Fruit fly (Drosophila melanogaster): ENCODE measurements around the gene CG9427.
A peak's percentile ranks its signal among the peaks of the same experiment; 100 is the strongest.

The CG9427 gene

dm6 chr3R:9626266-9626665, 464 bp downstream of the CG9427 start (continued):
- TF ChIP-seq wek (GFP tag; optimal IDR thresholded peaks at IDR 0.05) (no peak), tna (GFP tag; IDR thresholded peaks at IDR 0.05; ENCODE audit: partially characterized antibody) (peak; percentile 15; the same call in 1 of the 2 replicates), ftz-f1 (GFP tag; optimal IDR thresholded peaks at IDR 0.05) (peak; percentile 57)

- peak; percentile 51 for TF ChIP-seq CG8478 (optimal IDR thresholded peaks at IDR 0.05)
- TF ChIP-seq Med (GFP tag) = peak; percentile 4
- TF ChIP-seq otp (GFP tag; IDR thresholded peaks at IDR 0.05) = 0 out of 3 replicates have a peak, but pooled peaks have one; percentile 12
- no peak for TF ChIP-seq tup (GFP tag; optimal IDR thresholded peaks at IDR 0.05)
- TF ChIP-seq Pdp1 (GFP tag; optimal IDR thresholded peaks at IDR 0.05) = peak in 1 of 2 experiments; percentile 49
- no peak for TF ChIP-seq CG17912 (GFP tag; optimal IDR thresholded peaks at IDR 0.05)
- TF ChIP-seq kni (GFP tag; optimal IDR thresholded peaks at IDR 0.05) = peak; percentile 26
- no peak for TF ChIP-seq CG1602 (GFP tag; optimal IDR thresholded peaks at IDR 0.05)
- no peak for TF ChIP-seq Deaf1 (tag; optimal IDR thresholded peaks at IDR 0.05)
- 0 out of 2 replicates have a peak, but pooled peaks have one; percentile 5 for TF ChIP-seq NFAT (GFP tag; IDR thresholded peaks at IDR 0.05)
- peak; percentile 34; the same call in 1 of the 2 replicates for TF ChIP-seq Awh (GFP tag; IDR thresholded peaks at IDR 0.05)
- 0 out of 3 replicates have a peak, but pooled peaks have one; percentile 15 for TF ChIP-seq zfh1 (GFP tag; IDR thresholded peaks at IDR 0.05)
- TF ChIP-seq sens (GFP tag) = peak; percentile 29
Measured at dm6 chr3R:9625443-9625842, 1.3 kb downstream of the CG9427 start.

DNA sequence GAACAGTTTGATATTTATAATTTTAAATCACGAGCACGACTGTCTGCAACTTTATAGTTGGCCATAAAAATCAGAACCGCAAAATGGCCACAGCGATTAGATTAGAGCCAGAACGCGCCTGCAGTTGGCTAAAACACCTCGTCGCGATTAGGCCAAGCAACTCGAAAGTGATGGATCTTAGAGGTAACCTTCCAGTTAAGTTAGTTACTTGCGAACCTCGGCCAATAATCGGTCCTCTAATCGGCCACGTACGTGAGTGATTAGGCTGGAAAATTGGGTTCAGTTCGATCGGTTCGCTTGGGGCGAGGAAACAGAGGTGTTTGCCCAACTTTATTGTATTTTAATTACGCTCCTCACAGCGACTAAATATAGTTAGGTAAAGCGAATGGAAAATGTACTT, 6.5 kb downstream of the CG9427 start:
- TF ChIP-seq Nf-YC (tag; optimal IDR thresholded peaks at IDR 0.05) = peak; percentile 23
- no peak for TF ChIP-seq Hr51 (GFP tag; optimal IDR thresholded peaks at IDR 0.05)
- peak; percentile 6 for TF ChIP-seq CG2678 (tag; optimal IDR thresholded peaks at IDR 0.05)
- peak; percentile 43 for TF ChIP-seq CG13296 (GFP tag; optimal IDR thresholded peaks at IDR 0.05)
- TF ChIP-seq dan (GFP tag; IDR thresholded peaks at IDR 0.05) = no peak
- no peak for TF ChIP-seq dpn (GFP tag; optimal IDR thresholded peaks at IDR 0.05)
- TF ChIP-seq h (optimal IDR thresholded peaks at IDR 0.05) = no peak
- TF ChIP-seq Sin3A (optimal IDR thresholded peaks at IDR 0.05) = no peak
- no peak for TF ChIP-seq CG8281 (tag; optimal IDR thresholded peaks at IDR 0.05)
- TF ChIP-seq sug (tag; optimal IDR thresholded peaks at IDR 0.05) = peak; percentile 56
- peak; percentile 11 for TF ChIP-seq cwo (GFP tag; optimal IDR thresholded peaks at IDR 0.05)
- peak; percentile 1 for TF ChIP-seq mirr (GFP tag; optimal IDR thresholded peaks at IDR 0.05)
- 0 out of 4 replicates have a peak, but pooled peaks have one; percentile 45 for TF ChIP-seq chinmo (GFP tag; IDR thresholded peaks at IDR 0.05; ENCODE audit: partially characterized antibody)
- TF ChIP-seq Vsx1 (GFP tag; optimal IDR thresholded peaks at IDR 0.05) = no peak
- no peak for TF ChIP-seq CG14050 (GFP tag; IDR thresholded peaks at IDR 0.05)
- TF ChIP-seq CG34376 (GFP tag; optimal IDR thresholded peaks at IDR 0.05) = peak; percentile 15
- no peak for TF ChIP-seq sens-2 (GFP tag; IDR thresholded peaks at IDR 0.05)
- peak; percentile 89 for TF ChIP-seq exex (tag; optimal IDR thresholded peaks at IDR 0.05)
- TF ChIP-seq CG12071 (GFP tag; optimal IDR thresholded peaks at IDR 0.05) = peak; percentile 6

DNA sequence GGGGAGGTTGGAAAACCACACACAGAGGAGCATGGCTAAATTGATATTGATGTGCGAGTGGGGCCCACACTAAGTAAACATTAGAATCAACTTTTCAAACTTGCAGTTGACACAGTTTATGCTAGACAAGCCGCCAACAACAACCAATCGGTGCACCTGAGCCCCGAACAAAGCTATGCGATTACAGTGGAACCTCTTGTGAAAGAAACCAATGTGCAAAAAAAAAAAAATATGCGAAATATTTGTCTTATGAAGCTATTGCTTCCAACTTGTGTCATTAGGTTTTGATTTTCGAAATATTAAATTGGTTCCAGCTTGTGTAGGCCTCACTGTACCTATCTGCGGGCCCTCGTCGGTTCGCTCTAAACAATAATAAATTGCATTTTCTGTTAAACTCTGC, 8.4 kb downstream of the CG9427 start:
- TF ChIP-seq CG12659 (GFP tag; optimal IDR thresholded peaks at IDR 0.05) (peak; percentile 61), CG2712 (tag; optimal IDR thresholded peaks at IDR 0.05) (peak; percentile 62), Meics (GFP tag; optimal IDR thresholded peaks at IDR 0.05) (peak; percentile 54), D (optimal IDR thresholded peaks at IDR 0.05) (no peak), D (GFP tag; optimal IDR thresholded peaks at IDR 0.05) (peak; percentile 60), amos (GFP tag; IDR thresholded peaks at IDR 0.05; ENCODE audit: partially characterized antibody) (no peak), gsb (GFP tag; IDR thresholded peaks at IDR 0.05) (no peak), CG11398 (GFP tag; optimal IDR thresholded peaks at IDR 0.05) (peak; percentile 51), CG6683 (GFP tag; optimal IDR thresholded peaks at IDR 0.05) (peak; percentile 2), crp (GFP tag; optimal IDR thresholded peaks at IDR 0.05) (peak in 1 of 2 experiments; percentile 1), bsh (GFP tag; optimal IDR thresholded peaks at IDR 0.05) (peak in 1 of 2 experiments; percentile 87), CG16863 (GFP tag; optimal IDR thresholded peaks at IDR 0.05) (peak; percentile 68), Drgx (GFP tag; IDR thresholded peaks at IDR 0.05) (peak; percentile 92), pum (GFP tag; optimal IDR thresholded peaks at IDR 0.05) (peak; percentile 65)

Data from whole organism, embryonic.